Worm (Caenorhabditis elegans): ENCODE data around the gene sre-34.

ce11 chrII:12485060-12485459 lies 35.1 kb downstream of the sre-34 start, which contains the start of gene F15A4.10:
- no peak for TF ChIP-seq nhr-11 (tag; optimal IDR thresholded peaks at IDR 0.05)
- TF ChIP-seq lin-35 (GFP tag; optimal IDR thresholded peaks at IDR 0.05): no peak
- no peak for TF ChIP-seq ceh-82 (tag; optimal IDR thresholded peaks at IDR 0.05)
- no peak for TF ChIP-seq pqm-1 (tag; optimal IDR thresholded peaks at IDR 0.05)
- TF ChIP-seq mab-9 (GFP tag; IDR thresholded peaks at IDR 0.05): no peak
- TF ChIP-seq snpc-4 (tag; optimal IDR thresholded peaks at IDR 0.05): no peak
- no peak for TF ChIP-seq dpl-1 (GFP tag; optimal IDR thresholded peaks at IDR 0.05)
- no peak for TF ChIP-seq fkh-8 (tag; optimal IDR thresholded peaks at IDR 0.05)
- no peak for TF ChIP-seq unc-62 (GFP tag; optimal IDR thresholded peaks at IDR 0.05)
- no peak for TF ChIP-seq ces-1 (GFP tag; optimal IDR thresholded peaks at IDR 0.05)
- no peak for TF ChIP-seq lin-13 (GFP tag; optimal IDR thresholded peaks at IDR 0.05)
- TF ChIP-seq efl-1 (optimal IDR thresholded peaks at IDR 0.05): no peak
- no peak for TF ChIP-seq efl-1 (GFP tag; optimal IDR thresholded peaks at IDR 0.05 in 1 of 2)

All from whole organism, L1 larva.